Fruit fly (Drosophila melanogaster) whole organism, prepupa: ENCODE data around the gene CG5087.

Source experiments
- Blimp-1 ChIP-seq: fragments of 200-800 bp; sonication (Bioruptor generic); optimal IDR thresholded peaks from 3 replicates; lab custom pipeline; 2017; ENCODE audit warnings: missing biosample characterization, missing genetic modification characterization, mild to moderate bottlenecking, moderate library complexity, missing genetic modification reagents
- CG10669 ChIP-seq: fragments of 200-800 bp; sonication (Bioruptor generic); optimal IDR thresholded peaks from 3 replicates; lab custom pipeline; 2018; ENCODE audit warnings: missing biosample characterization, mild to moderate bottlenecking, missing genetic modification characterization, moderate library complexity
- CG11294 ChIP-seq: fragments of 200-800 bp; sonication (Bioruptor generic); IDR thresholded peaks from 2 replicates; pipeline ENCODE4 v1.3.6; 2022; ENCODE audit warnings: missing biosample characterization, missing genetic modification characterization
- CG11762 ChIP-seq: fragments of 200-800 bp; sonication (Bioruptor generic); optimal IDR thresholded peaks from 3 replicates; lab custom pipeline; 2016; ENCODE audit warnings: missing biosample characterization, missing genetic modification characterization; ENCODE audit not compliant: insufficient read depth
- CG11902 ChIP-seq: fragments of 200-800 bp; sonication (Bioruptor generic); optimal IDR thresholded peaks from 3 replicates; lab custom pipeline; 2016; ENCODE audit warnings: missing biosample characterization, missing genetic modification characterization
- CG1621 ChIP-seq: fragments of 200-800 bp; sonication (Bioruptor generic); optimal IDR thresholded peaks from 3 replicates; lab custom pipeline; 2018; ENCODE audit warnings: missing biosample characterization, mild to moderate bottlenecking, missing genetic modification characterization
- CG16779 ChIP-seq: fragments of 200-800 bp; sonication (Bioruptor generic); optimal IDR thresholded peaks from 3 replicates; lab custom pipeline; 2017; ENCODE audit warnings: missing biosample characterization, mild to moderate bottlenecking, missing genetic modification characterization
- CG3032 ChIP-seq: fragments of 200-800 bp; optimal IDR thresholded peaks from 2 replicates; lab custom pipeline; 2019; ENCODE audit warnings: missing biosample characterization, mild to moderate bottlenecking, missing genetic modification characterization, moderate library complexity
- CG31627 ChIP-seq: fragments of 200-800 bp; sonication (Bioruptor generic); optimal IDR thresholded peaks from 3 replicates; lab custom pipeline; 2016; ENCODE audit warnings: missing biosample characterization, missing genetic modification characterization
- CG34406 ChIP-seq: fragments of 200-800 bp; sonication (Bioruptor generic); optimal IDR thresholded peaks from 3 replicates; lab custom pipeline; 2016; ENCODE audit warnings: missing biosample characterization, missing genetic modification characterization
- CG3919 ChIP-seq: fragments of 200-800 bp; sonication (Bioruptor generic); optimal IDR thresholded peaks from 3 replicates; lab custom pipeline; 2016; ENCODE audit warnings: missing biosample characterization, missing genetic modification characterization
- CG4318 ChIP-seq: fragments of 200-800 bp; sonication (Bioruptor generic); optimal IDR thresholded peaks from 3 replicates; lab custom pipeline; 2017; ENCODE audit warnings: missing biosample characterization, mild to moderate bottlenecking, missing genetic modification characterization
- CG6276 ChIP-seq: fragments of 200-800 bp; sonication (Bioruptor generic); optimal IDR thresholded peaks from 2 replicates; lab custom pipeline; 2017; ENCODE audit warnings: missing biosample characterization, mild to moderate bottlenecking, missing genetic modification characterization
- CG6792 ChIP-seq: fragments of 200-800 bp; sonication (Bioruptor generic); optimal IDR thresholded peaks from 3 replicates; lab custom pipeline; 2016; ENCODE audit warnings: missing biosample characterization, missing genetic modification characterization
- CG6854 ChIP-seq: fragments of 200-800 bp; sonication (Bioruptor generic); optimal IDR thresholded peaks from 2 replicates; lab custom pipeline; 2017; ENCODE audit warnings: missing biosample characterization, mild to moderate bottlenecking, missing genetic modification characterization
- CG7368 ChIP-seq: fragments of 200-800 bp; sonication (Bioruptor generic); optimal IDR thresholded peaks from 3 replicates; lab custom pipeline; 2016; ENCODE audit warnings: missing biosample characterization, missing genetic modification characterization
- CG8319 ChIP-seq: fragments of 200-800 bp; sonication (Bioruptor generic); optimal IDR thresholded peaks from 3 replicates; lab custom pipeline; 2016; ENCODE audit warnings: missing biosample characterization, missing genetic modification characterization
- CG8632 ChIP-seq: fragments of 200-800 bp; sonication (Bioruptor generic); optimal IDR thresholded peaks from 3 replicates; lab custom pipeline; 2016; ENCODE audit warnings: missing biosample characterization, missing genetic modification characterization
- CG9139 ChIP-seq: fragments of 200-800 bp; sonication (Bioruptor generic); optimal IDR thresholded peaks from 3 replicates; lab custom pipeline; 2017; ENCODE audit warnings: missing biosample characterization, mild to moderate bottlenecking, missing genetic modification characterization
- Eip75B ChIP-seq: fragments of 200-800 bp; sonication (Bioruptor generic); optimal IDR thresholded peaks from 3 replicates; lab custom pipeline; 2016; ENCODE audit warnings: missing biosample characterization, missing genetic modification characterization
- Eip78C ChIP-seq: fragments of 200-800 bp; sonication (Bioruptor generic); peaks from one replicate; lab custom pipeline; 2016; ENCODE audit warnings: missing biosample characterization, missing genetic modification characterization
- Eip93F ChIP-seq: fragments of 200-800 bp; sonication (Bioruptor generic); optimal IDR thresholded peaks from 2 replicates; lab custom pipeline; 2016; ENCODE audit warnings: missing biosample characterization, mild to moderate bottlenecking, missing genetic modification characterization
- Ets96B ChIP-seq: fragments of 200-800 bp; optimal IDR thresholded peaks from 2 replicates; lab custom pipeline; 2019; ENCODE audit warnings: missing biosample characterization, mild to moderate bottlenecking, missing genetic modification characterization, moderate library complexity
- Gug ChIP-seq: fragments of 200-800 bp; sonication (Bioruptor generic); IDR thresholded peaks from 2 replicates; pipeline ENCODE4 v1.3.6; 2022; ENCODE audit warnings: missing biosample characterization, missing genetic modification characterization
- Hr39 ChIP-seq: fragments of 200-800 bp; sonication (Bioruptor generic); optimal IDR thresholded peaks from 2 replicates; lab custom pipeline; 2016; ENCODE audit warnings: missing biosample characterization, missing genetic modification characterization
- Lpt ChIP-seq: fragments of 200-800 bp; sonication (Bioruptor generic); optimal IDR thresholded peaks from 3 replicates; lab custom pipeline; 2016; ENCODE audit warnings: missing biosample characterization, missing genetic modification characterization
- Met ChIP-seq: fragments of 200-800 bp; sonication (Bioruptor generic); optimal IDR thresholded peaks from 3 replicates; lab custom pipeline; 2016; ENCODE audit warnings: missing biosample characterization, missing genetic modification characterization
- OdsH ChIP-seq: fragments of 200-800 bp; sonication (Bioruptor generic); optimal IDR thresholded peaks from 3 replicates; lab custom pipeline; 2016; ENCODE audit warnings: missing biosample characterization, missing genetic modification characterization
- Sox102F ChIP-seq: fragments of 200-800 bp; sonication (Bioruptor generic); optimal IDR thresholded peaks from 2 replicates; lab custom pipeline; 2016; ENCODE audit warnings: missing biosample characterization, mild to moderate bottlenecking, missing genetic modification characterization
- Sox14 ChIP-seq: fragments of 200-800 bp; sonication (Bioruptor generic); optimal IDR thresholded peaks from 3 replicates; lab custom pipeline; 2016; ENCODE audit warnings: missing biosample characterization, missing genetic modification characterization
- Sox15 ChIP-seq: fragments of 200-800 bp; sonication (Bioruptor generic); optimal IDR thresholded peaks from 3 replicates; lab custom pipeline; 2016; ENCODE audit warnings: missing biosample characterization, missing genetic modification characterization
- acj6 ChIP-seq: fragments of 200-800 bp; sonication (Bioruptor generic); optimal IDR thresholded peaks from 3 replicates; lab custom pipeline; 2016; ENCODE audit warnings: missing biosample characterization, missing genetic modification characterization
- cyc ChIP-seq: fragments of 200-800 bp; sonication (Bioruptor generic); optimal IDR thresholded peaks from 3 replicates; lab custom pipeline; 2016; ENCODE audit warnings: missing biosample characterization, missing genetic modification characterization
- dac ChIP-seq: fragments of 200-800 bp; sonication (Bioruptor generic); optimal IDR thresholded peaks from 2 replicates; lab custom pipeline; 2017; ENCODE audit warnings: missing biosample characterization, mild to moderate bottlenecking, missing genetic modification characterization
- eg ChIP-seq: fragments of 200-800 bp; sonication (Bioruptor generic); IDR thresholded peaks from 3 replicates; pipeline ENCODE4 v1.3.6; 2022; ENCODE audit warnings: missing biosample characterization, missing genetic modification characterization
- esn ChIP-seq: fragments of 200-800 bp; sonication (Bioruptor generic); optimal IDR thresholded peaks from 2 replicates; lab custom pipeline; 2016; ENCODE audit warnings: missing biosample characterization, mild to moderate bottlenecking, missing genetic modification characterization, moderate library complexity
- fd59A ChIP-seq: fragments of 200-800 bp; sonication (Bioruptor generic); optimal IDR thresholded peaks from 2 replicates; lab custom pipeline; 2017; ENCODE audit warnings: missing biosample characterization, mild to moderate bottlenecking, missing genetic modification characterization, missing genetic modification reagents
- fd85E ChIP-seq: fragments of 200-800 bp; sonication (Bioruptor generic); optimal IDR thresholded peaks from 3 replicates; lab custom pipeline; 2016; ENCODE audit warnings: missing biosample characterization, missing genetic modification characterization
- pdm3 ChIP-seq: fragments of 200-800 bp; sonication (Bioruptor generic); optimal IDR thresholded peaks from 3 replicates; lab custom pipeline; 2016; ENCODE audit warnings: missing biosample characterization, missing genetic modification characterization
- salr ChIP-seq, 2 experiments: fragments of 200-800 bp; sonication (Bioruptor generic); optimal IDR thresholded peaks; 3 replicates each; lab custom pipeline; 2016 to 2018; ENCODE audit warnings: missing biosample characterization in 2 of 2, missing genetic modification characterization in 2 of 2, mild to moderate bottlenecking in 1 of 2
- ss ChIP-seq, 2 experiments: fragments of 200-800 bp; sonication (Bioruptor generic); optimal IDR thresholded peaks; 2 replicates in 1 of 2; 3 replicates in 1 of 2; lab custom pipeline; 2017 to 2018; ENCODE audit warnings: mild to moderate bottlenecking in 2 of 2, missing biosample characterization in 2 of 2, missing genetic modification characterization in 2 of 2, moderate library complexity in 1 of 2
- topi ChIP-seq: fragments of 200-800 bp; sonication (Bioruptor generic); optimal IDR thresholded peaks from 3 replicates; lab custom pipeline; 2016; ENCODE audit warnings: missing biosample characterization, missing genetic modification characterization
- vri ChIP-seq: fragments of 200-800 bp; sonication (Bioruptor generic); optimal IDR thresholded peaks from 3 replicates; lab custom pipeline; 2016; ENCODE audit warnings: missing biosample characterization, mild to moderate bottlenecking, missing genetic modification characterization

CG5087 gene

DNA sequence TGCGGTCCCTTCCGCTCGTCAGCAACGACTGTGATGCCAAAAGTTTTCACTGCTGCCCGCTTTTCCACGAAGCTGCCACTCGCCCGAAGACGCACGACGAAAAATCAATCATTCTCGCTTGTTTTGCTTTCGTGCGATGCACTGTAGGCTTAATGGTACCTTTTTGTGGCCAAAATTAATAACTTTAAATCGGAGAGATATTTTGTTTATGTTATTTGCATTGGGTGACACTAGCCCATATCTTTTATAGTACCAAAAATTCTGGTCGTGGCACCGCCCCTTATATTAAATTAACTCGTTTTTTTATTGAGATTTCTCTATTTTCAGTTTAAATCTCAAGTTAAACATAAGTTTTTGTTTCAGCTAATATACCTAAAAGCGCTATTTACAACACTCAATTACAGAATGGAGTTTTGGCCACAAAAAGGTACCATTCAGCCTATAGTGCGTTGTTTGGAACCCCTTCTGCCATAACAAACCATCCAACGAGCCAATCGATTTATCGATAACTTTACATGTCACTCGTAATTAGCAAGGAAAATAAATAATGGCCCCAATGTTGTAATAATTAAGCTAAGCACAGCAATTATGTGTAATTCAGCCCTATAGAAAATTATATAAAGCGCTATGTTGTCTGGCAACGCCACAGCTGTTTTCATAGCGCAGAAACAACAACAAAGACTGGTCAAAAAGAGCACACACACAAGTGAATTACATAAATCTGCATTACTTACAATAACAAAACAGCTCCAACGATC is 44.6 kb upstream of the CG5087 start (continued):
- TF ChIP-seq ss (GFP tag; optimal IDR thresholded peaks at IDR 0.05; lab: Kevin White, UChicago) (peak; percentile 56 to 58), CG16779 (tag; lab: Kevin White, UChicago) (peak; percentile 80), Eip93F (GFP tag; lab: Kevin White, UChicago) (peak; percentile 35), CG34406 (GFP tag; lab: Kevin White, UChicago) (peak; percentile 3), Blimp-1 (GFP tag; lab: Kevin White, UChicago) (no peak), pdm3 (peak; percentile 63), CG8319 (GFP tag; lab: Kevin White, UChicago) (no peak), acj6 (peak; percentile 42), Sox102F (GFP tag; lab: Kevin White, UChicago) (peak; percentile 68), salr (GFP tag; optimal IDR thresholded peaks at IDR 0.05; lab: Kevin White, UChicago) (peak in 1 of 2 experiments; percentile 60)

DNA sequence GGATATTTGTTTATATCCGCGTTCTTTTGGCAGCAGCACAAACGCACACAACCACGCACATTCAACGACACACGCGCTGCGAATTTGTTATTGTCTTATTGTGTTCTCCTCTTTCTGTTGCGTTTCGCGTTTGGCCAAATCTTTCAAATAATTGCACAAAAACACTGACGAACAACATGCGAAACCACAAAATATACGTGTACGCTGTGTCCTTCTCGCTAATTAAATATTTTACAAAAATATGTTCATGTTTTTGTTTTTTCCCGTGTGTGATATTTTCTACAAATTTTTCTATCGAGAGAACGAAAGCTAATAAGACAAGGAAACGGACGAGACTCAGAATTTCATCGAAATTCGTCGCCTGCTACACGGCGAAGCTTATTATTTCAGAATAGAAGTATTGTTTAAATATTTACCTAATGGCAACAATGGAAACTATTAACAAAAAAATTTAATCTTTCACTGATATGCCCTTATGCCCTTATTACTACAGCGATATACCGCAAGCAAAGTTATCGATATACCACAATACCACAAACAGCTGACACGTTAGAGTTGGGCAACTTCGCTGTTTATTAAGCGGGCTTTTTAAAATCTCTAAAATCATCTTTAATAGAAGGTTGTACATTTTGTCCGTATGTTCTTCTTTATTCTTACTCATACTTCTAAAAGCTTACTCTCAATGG is 43.9 kb upstream of the CG5087 start, which contains the start of the genes CG43783 and orb2:
Gene CG43783 (minus strand): TSS at position 311 of the 686 bp plus-strand sequence.
Gene orb2 (minus strand): TSS at position 502 of the 686 bp plus-strand sequence.
- TF ChIP-seq CG11762, result peak; percentile 1
- TF ChIP-seq Eip93F (GFP tag; lab: Kevin White, UChicago), result no peak
- TF ChIP-seq CG6854 (GFP tag; lab: Kevin White, UChicago), result no peak
- no peak for TF ChIP-seq CG3032 (tag; lab: Kevin White, UChicago)
- TF ChIP-seq Eip78C (GFP tag; lab: Kevin White, UChicago), result peak; percentile 69
- no peak for TF ChIP-seq esn (GFP tag; lab: Kevin White, UChicago)

dm6 chr3L:8954648-8955033 is 43.3 kb upstream of the CG5087 start, which contains the start of gene GNBP3:
Gene GNBP3 (plus strand): TSS chr3L:8955021.
- peak; percentile 87 for TF ChIP-seq CG1621 (tag; lab: Kevin White, UChicago)
- peak; percentile 93 for TF ChIP-seq CG34406 (GFP tag; lab: Kevin White, UChicago)
- peak; percentile 94 for TF ChIP-seq vri (GFP tag; lab: Kevin White, UChicago)
- peak; percentile 98 for TF ChIP-seq Sox102F (GFP tag; lab: Kevin White, UChicago)
- TF ChIP-seq OdsH (GFP tag; lab: Kevin White, UChicago), result peak; percentile 91
- peak; percentile 84 for TF ChIP-seq Lpt (GFP tag; lab: Kevin White, UChicago)
- peak; percentile 88 for TF ChIP-seq CG7368 (GFP tag; lab: Kevin White, UChicago)
- peak; percentile 95 for TF ChIP-seq topi
- no peak for TF ChIP-seq pdm3
- TF ChIP-seq CG4318 (GFP tag; lab: Kevin White, UChicago), result no peak
- no peak for TF ChIP-seq CG6276 (GFP tag; lab: Kevin White, UChicago)
- no peak for TF ChIP-seq Met (GFP tag; lab: Kevin White, UChicago)
- TF ChIP-seq CG3032 (tag; lab: Kevin White, UChicago), result peak; percentile 91
- peak; percentile 83 for TF ChIP-seq eg (GFP tag; lab: Robert Waterston, UW)
- TF ChIP-seq CG3919 (GFP tag; lab: Kevin White, UChicago), result peak; percentile 95
- peak; percentile 91 for TF ChIP-seq Sox14 (GFP tag; lab: Kevin White, UChicago)
- TF ChIP-seq esn (GFP tag; lab: Kevin White, UChicago), result peak; percentile 97
- peak; percentile 89 for TF ChIP-seq CG10669 (GFP tag; lab: Kevin White, UChicago)
- peak; percentile 81 for TF ChIP-seq CG11902 (GFP tag; lab: Kevin White, UChicago)
- peak; percentile 77 for TF ChIP-seq Gug
- TF ChIP-seq dac (GFP tag; lab: Kevin White, UChicago), result peak; percentile 75
- peak; percentile 95 for TF ChIP-seq CG6854 (GFP tag; lab: Kevin White, UChicago)
- TF ChIP-seq CG16779 (tag; lab: Kevin White, UChicago), result peak; percentile 87
- peak; percentile 88 for TF ChIP-seq CG9139 (GFP tag; lab: Kevin White, UChicago)
- TF ChIP-seq Eip75B, result peak; percentile 91
- peak; percentile 76 to 79 for TF ChIP-seq salr (GFP tag; optimal IDR thresholded peaks at IDR 0.05; lab: Kevin White, UChicago)
- peak; percentile 93 for TF ChIP-seq CG6792 (GFP tag; lab: Kevin White, UChicago)
- peak; percentile 92 for TF ChIP-seq Ets96B (tag; lab: Kevin White, UChicago)
- TF ChIP-seq fd59A, result peak; percentile 78
- TF ChIP-seq fd85E (GFP tag; lab: Kevin White, UChicago), result peak; percentile 81
- no peak; the same call in 1 of the 2 replicates for TF ChIP-seq CG11294 (GFP tag; lab: Robert Waterston, UW)
- TF ChIP-seq Hr39 (GFP tag; lab: Kevin White, UChicago), result peak; percentile 87
- peak; percentile 79 for TF ChIP-seq Sox15 (GFP tag; lab: Kevin White, UChicago)
- TF ChIP-seq CG11762, result peak; percentile 87
- peak; percentile 89 for TF ChIP-seq CG8632 (GFP tag; lab: Kevin White, UChicago)
- TF ChIP-seq CG31627 (GFP tag; lab: Kevin White, UChicago), result peak; percentile 89
- TF ChIP-seq cyc (GFP tag; lab: Kevin White, UChicago), result peak; percentile 93
